Fruit fly (Drosophila melanogaster) whole organism, embryonic: ENCODE results near the gene CG14036.

Source experiments
- Aef1 ChIP-seq: fragments of 200-800 bp; sonication (Bioruptor generic); IDR thresholded peaks from 3 replicates; pipeline ENCODE4 v1.3.6; 2022; ENCODE audit warnings: missing biosample characterization, missing genetic modification characterization
- BEAF-32 ChIP-seq: fragments of 200-800 bp; sonication (Bioruptor generic); optimal IDR thresholded peaks from 3 replicates; lab custom pipeline; 2017; ENCODE audit warnings: missing biosample characterization, missing genetic modification characterization, mild to moderate bottlenecking, moderate library complexity, missing genetic modification reagents
- Bgb ChIP-seq: fragments of 200-800 bp; sonication (Bioruptor generic); IDR thresholded peaks from 2 replicates; pipeline ENCODE4 v1.3.6; 2022; ENCODE audit warnings: missing biosample characterization, missing genetic modification characterization; ENCODE audit not compliant: partially characterized antibody
- CG11723 ChIP-seq: fragments of 200-800 bp; sonication (Bioruptor generic); optimal IDR thresholded peaks from 2 replicates; lab custom pipeline; 2017; ENCODE audit warnings: missing biosample characterization, mild to moderate bottlenecking, missing genetic modification characterization
- CG13287 ChIP-seq: fragments of 200-800 bp; sonication (Bioruptor generic); IDR thresholded peaks from 2 replicates; pipeline ENCODE4 v1.3.6; 2022; ENCODE audit warnings: missing biosample characterization, missing genetic modification characterization; ENCODE audit not compliant: partially characterized antibody
- CG13424 ChIP-seq: fragments of 200-800 bp; sonication (Bioruptor generic); optimal IDR thresholded peaks from 2 replicates; lab custom pipeline; 2019; ENCODE audit warnings: missing biosample characterization, mild to moderate bottlenecking, missing genetic modification characterization, moderate library complexity
- CG15073 ChIP-seq: fragments of 200-800 bp; sonication (Bioruptor generic); optimal IDR thresholded peaks from 2 replicates; lab custom pipeline; 2016; ENCODE audit warnings: missing biosample characterization, missing genetic modification characterization
- CG15479 ChIP-seq: fragments of 200-800 bp; sonication (Bioruptor generic); optimal IDR thresholded peaks from 3 replicates; lab custom pipeline; 2019; ENCODE audit warnings: missing biosample characterization, mild to moderate bottlenecking, missing genetic modification characterization, moderate library complexity
- CG1832 ChIP-seq: fragments of 200-800 bp; sonication (Bioruptor generic); optimal IDR thresholded peaks from 2 replicates; lab custom pipeline; 2017; ENCODE audit warnings: missing biosample characterization, mild to moderate bottlenecking, missing genetic modification characterization, inconsistent platforms
- CG2199 ChIP-seq: fragments of 200-800 bp; sonication (Bioruptor generic); IDR thresholded peaks from 3 replicates; pipeline ENCODE4 v1.3.6; 2022; ENCODE audit warnings: missing biosample characterization, missing genetic modification characterization
- CG31441 ChIP-seq: fragments of 200-800 bp; sonication (Bioruptor generic); IDR thresholded peaks from 2 replicates; pipeline ENCODE4 v1.3.6; 2022; ENCODE audit warnings: missing biosample characterization, missing genetic modification characterization
- CG32772 ChIP-seq: fragments of 200-800 bp; sonication (Bioruptor generic); IDR thresholded peaks from 2 replicates; pipeline ENCODE4 v1.3.6; 2022; ENCODE audit warnings: missing biosample characterization, missing genetic modification characterization
- CG33557 ChIP-seq: fragments of 200-800 bp; sonication (Bioruptor generic); optimal IDR thresholded peaks from 2 replicates; lab custom pipeline; 2019; ENCODE audit warnings: missing biosample characterization, mild to moderate bottlenecking, missing genetic modification characterization, moderate library complexity
- CG3407 ChIP-seq: fragments of 200-800 bp; sonication (Bioruptor generic); optimal IDR thresholded peaks from 2 replicates; lab custom pipeline; 2018; ENCODE audit warnings: missing biosample characterization, mild to moderate bottlenecking, missing genetic modification characterization
- CG34224 ChIP-seq: fragments of 200-800 bp; sonication (Bioruptor generic); IDR thresholded peaks from 3 replicates; pipeline ENCODE4 v1.3.6; 2022; ENCODE audit warnings: missing biosample characterization, missing genetic modification characterization; ENCODE audit not compliant: partially characterized antibody
- CG34376 ChIP-seq: fragments of 200-800 bp; sonication (Bioruptor generic); optimal IDR thresholded peaks from 2 replicates; lab custom pipeline; 2018; ENCODE audit warnings: missing biosample characterization, mild to moderate bottlenecking, missing genetic modification characterization
- CG43689 ChIP-seq: fragments of 200-800 bp; sonication (Bioruptor generic); IDR thresholded peaks from 2 replicates; pipeline ENCODE4 v1.3.6; 2022; ENCODE audit warnings: missing biosample characterization, missing genetic modification characterization
- CG9609 ChIP-seq: fragments of 200-800 bp; sonication (Bioruptor generic); optimal IDR thresholded peaks from 3 replicates; lab custom pipeline; 2016; ENCODE audit warnings: missing biosample characterization, missing genetic modification characterization
- CG9727 ChIP-seq: fragments of 200-800 bp; sonication (Bioruptor generic); optimal IDR thresholded peaks from 3 replicates; lab custom pipeline; 2017; ENCODE audit warnings: missing biosample characterization, mild to moderate bottlenecking, missing genetic modification characterization
- Dll ChIP-seq: fragments of 200-800 bp; sonication (Bioruptor generic); IDR thresholded peaks from 4 replicates; pipeline ENCODE4 v1.3.6; 2022; ENCODE audit warnings: missing biosample characterization, missing genetic modification characterization; ENCODE audit not compliant: partially characterized antibody
- Doc3 ChIP-seq: fragments of 200-800 bp; sonication (Bioruptor generic); IDR thresholded peaks from 3 replicates; pipeline ENCODE4 v1.3.6; 2022; ENCODE audit warnings: missing biosample characterization, missing genetic modification characterization; ENCODE audit not compliant: partially characterized antibody
- E2f2 ChIP-seq: fragments of 200-800 bp; sonication (Bioruptor generic); IDR thresholded peaks from 2 replicates; pipeline ENCODE4 v1.3.6; 2022; ENCODE audit warnings: missing biosample characterization, missing genetic modification characterization
- Fer3 ChIP-seq: fragments of 200-800 bp; sonication (Bioruptor generic); optimal IDR thresholded peaks from 2 replicates; lab custom pipeline; 2018; ENCODE audit warnings: missing biosample characterization, mild to moderate bottlenecking, missing genetic modification characterization, moderate library complexity
- Hr51 ChIP-seq, 2 experiments: fragments of 200-800 bp; sonication (Bioruptor generic); optimal IDR thresholded peaks; 2 replicates in 1 of 2; 3 replicates in 1 of 2; lab custom pipeline; 2016 to 2018; ENCODE audit warnings: missing biosample characterization in 2 of 2, missing genetic modification characterization in 2 of 2, mild to moderate bottlenecking in 1 of 2, moderate library complexity in 1 of 2
- Hsf ChIP-seq: fragments of 200-800 bp; sonication (Bioruptor generic); optimal IDR thresholded peaks from 3 replicates; lab custom pipeline; 2016; ENCODE audit warnings: missing biosample characterization, missing genetic modification characterization
- MBD-R2 ChIP-seq: fragments of 200-800 bp; sonication (Bioruptor generic); IDR thresholded peaks from 2 replicates; pipeline ENCODE4 v1.3.6; 2022; ENCODE audit warnings: missing biosample characterization, missing genetic modification characterization
- Meics ChIP-seq: fragments of 200-800 bp; sonication (Bioruptor generic); optimal IDR thresholded peaks from 2 replicates; lab custom pipeline; 2017; ENCODE audit warnings: missing biosample characterization, mild to moderate bottlenecking, missing genetic modification characterization
- NC2β ChIP-seq: fragments of 200-800 bp; sonication (Bioruptor generic); optimal IDR thresholded peaks from 2 replicates; lab custom pipeline; 2016; ENCODE audit warnings: missing biosample characterization, missing genetic modification characterization
- Rfx ChIP-seq: fragments of 200-800 bp; sonication (Bioruptor generic); IDR thresholded peaks from 2 replicates; pipeline ENCODE4 v1.3.6; 2022; ENCODE audit warnings: missing biosample characterization, missing genetic modification characterization
- Scr ChIP-seq: fragments of 200-800 bp; sonication (Bioruptor generic); IDR thresholded peaks from 2 replicates; pipeline ENCODE4 v1.3.6; 2022; ENCODE audit warnings: missing biosample characterization, missing genetic modification characterization; ENCODE audit not compliant: partially characterized antibody
- Ssrp ChIP-seq: fragments of 200-800 bp; sonication (Bioruptor generic); optimal IDR thresholded peaks from 2 replicates; lab custom pipeline; 2018; ENCODE audit warnings: missing biosample characterization, mild to moderate bottlenecking, missing genetic modification characterization, moderate library complexity
- TFAM ChIP-seq: fragments of 200-800 bp; sonication (Bioruptor generic); optimal IDR thresholded peaks from 2 replicates; lab custom pipeline; 2017; ENCODE audit warnings: missing biosample characterization, missing genetic modification characterization, inconsistent platforms
- Trl ChIP-seq, 3 experiments: fragments of >200 bp in 2 of 3; fragments of 200-800 bp in 1 of 3; sonication (Bioruptor generic) in 1 of 3; optimal IDR thresholded peaks; 2 replicates in 1 of 3; 3 replicates in 2 of 3; lab custom pipeline; 2016 to 2017; ENCODE audit warnings: missing biosample characterization in 1 of 3, missing genetic modification characterization in 1 of 3
- bbx ChIP-seq: fragments of 200-800 bp; sonication (Bioruptor generic); IDR thresholded peaks from 2 replicates; pipeline ENCODE4 v1.3.6; 2022; ENCODE audit warnings: missing biosample characterization, missing genetic modification characterization; ENCODE audit not compliant: partially characterized antibody
- chif ChIP-seq, 2 experiments: fragments of 200-800 bp; sonication (Bioruptor generic); optimal IDR thresholded peaks; 3 replicates each; lab custom pipeline; 2016; ENCODE audit warnings: missing biosample characterization in 2 of 2, missing genetic modification characterization in 2 of 2
- crc ChIP-seq: fragments of 200-800 bp; sonication (Bioruptor generic); optimal IDR thresholded peaks from 2 replicates; lab custom pipeline; 2016; ENCODE audit warnings: missing biosample characterization, missing genetic modification characterization
- crol ChIP-seq: fragments of 200-800 bp; sonication (Bioruptor generic); IDR thresholded peaks from 2 replicates; pipeline ENCODE4 v1.3.6; 2022; ENCODE audit warnings: missing biosample characterization, missing genetic modification characterization
- dm ChIP-seq: fragments of 200-800 bp; sonication (Bioruptor generic); optimal IDR thresholded peaks from 3 replicates; lab custom pipeline; 2016; ENCODE audit warnings: missing biosample characterization, missing genetic modification characterization
- inv ChIP-seq: fragments of 200-800 bp; sonication (Bioruptor generic); IDR thresholded peaks from 2 replicates; pipeline ENCODE4 v1.3.6; 2022; ENCODE audit warnings: missing biosample characterization, missing genetic modification characterization; ENCODE audit not compliant: partially characterized antibody
- kah ChIP-seq: fragments of 200-800 bp; sonication (Bioruptor generic); optimal IDR thresholded peaks from 2 replicates; lab custom pipeline; 2018; ENCODE audit warnings: missing biosample characterization, mild to moderate bottlenecking, missing genetic modification characterization
- otp ChIP-seq: fragments of 200-800 bp; sonication (Bioruptor generic); IDR thresholded peaks from 3 replicates; pipeline ENCODE4, ENCODE4 v1.3.6; 2022; ENCODE audit warnings: missing biosample characterization, missing genetic modification characterization
- peb ChIP-seq: fragments of 200-800 bp; sonication (Bioruptor generic); IDR thresholded peaks from 2 replicates; pipeline ENCODE4 v1.3.6; 2022; ENCODE audit warnings: missing biosample characterization, missing genetic modification characterization
- pfk ChIP-seq: fragments of 200-800 bp; sonication (Bioruptor generic); optimal IDR thresholded peaks from 2 replicates; lab custom pipeline; 2018; ENCODE audit warnings: missing biosample characterization, mild to moderate bottlenecking, missing genetic modification characterization, moderate library complexity
- pzg ChIP-seq: fragments of 200-800 bp; sonication (Bioruptor generic); optimal IDR thresholded peaks from 3 replicates; lab custom pipeline; 2018; ENCODE audit warnings: missing biosample characterization, mild to moderate bottlenecking, missing genetic modification characterization, moderate library complexity
- row ChIP-seq: fragments of 200-800 bp; sonication (Bioruptor generic); IDR thresholded peaks from 3 replicates; pipeline ENCODE4 v1.3.6; 2022; ENCODE audit warnings: missing biosample characterization, missing genetic modification characterization
- sd ChIP-seq: fragments of 200-800 bp; sonication (Bioruptor generic); optimal IDR thresholded peaks from 3 replicates; lab custom pipeline; 2018; ENCODE audit warnings: missing biosample characterization, mild to moderate bottlenecking, missing genetic modification characterization, moderate library complexity
- sqz ChIP-seq: fragments of 200-800 bp; sonication (Bioruptor generic); optimal IDR thresholded peaks from 3 replicates; lab custom pipeline; 2018; ENCODE audit warnings: missing biosample characterization, mild to moderate bottlenecking, missing genetic modification characterization
- unc-4 ChIP-seq: fragments of 200-800 bp; sonication (Bioruptor generic); IDR thresholded peaks from 2 replicates; pipeline ENCODE4 v1.3.6; 2022; ENCODE audit warnings: missing biosample characterization, missing genetic modification characterization; ENCODE audit not compliant: partially characterized antibody
- vnd ChIP-seq: fragments of 200-800 bp; sonication (Bioruptor generic); IDR thresholded peaks from 3 replicates; pipeline ENCODE4 v1.3.6; 2022; ENCODE audit warnings: missing biosample characterization, missing genetic modification characterization; ENCODE audit not compliant: partially characterized antibody

CG14036 gene

dm6 chr2L:5058094-5058493 lies 3.3 kb upstream of the CG14036 start, which contains the start of gene Nepl3:
Gene Nepl3, minus strand, starts transcription at chr2L:5058248.
- TF ChIP-seq CG2199 (GFP tag; lab: Robert Waterston, UW) (no peak), unc-4 (GFP tag; lab: Robert Waterston, UW) (peak; percentile 69), MBD-R2 (peak; percentile 53), CG13424 (tag; lab: Kevin White, UChicago) (no peak), CG9727 (GFP tag; lab: Kevin White, UChicago) (no peak), otp (GFP tag; lab: Robert Waterston, UW) (no peak), bbx (GFP tag; lab: Robert Waterston, UW) (peak; percentile 28; the same call in 1 of the 2 replicates), Hsf (no peak), pfk (GFP tag; lab: Kevin White, UChicago) (no peak), CG15073 (GFP tag; lab: Kevin White, UChicago) (no peak), Hr51 (GFP tag; optimal IDR thresholded peaks at IDR 0.05; lab: Kevin White, UChicago) (no peak), CG34376 (GFP tag; lab: Kevin White, UChicago) (no peak), CG1832 (GFP tag; lab: Kevin White, UChicago) (no peak), CG34224 (peak; percentile 63), Bgb (peak; percentile 47; the same call in 1 of the 2 replicates), Aef1 (GFP tag; lab: Robert Waterston, UW) (no peak), E2f2 (GFP tag; lab: Robert Waterston, UW) (peak; percentile 56; the same call in 1 of the 2 replicates), CG33557 (GFP tag; lab: Kevin White, UChicago) (no peak), Fer3 (tag; lab: Kevin White, UChicago) (no peak), CG32772 (GFP tag; lab: Robert Waterston, UW) (no peak), Doc3 (GFP tag; lab: Robert Waterston, UW) (peak; percentile 65), chif (GFP tag; optimal IDR thresholded peaks at IDR 0.05; lab: Kevin White, UChicago) (no peak), CG3407 (GFP tag; lab: Kevin White, UChicago) (no peak), Dll (GFP tag; lab: Robert Waterston, UW) (peak; percentile 69), CG31441 (GFP tag; lab: Robert Waterston, UW) (no peak), CG9609 (GFP tag; lab: Kevin White, UChicago) (no peak), BEAF-32 (GFP tag; lab: Kevin White, UChicago) (peak; percentile 65), CG43689 (GFP tag; lab: Robert Waterston, UW) (no peak), Ssrp (tag; lab: Kevin White, UChicago) (no peak), Scr (peak; percentile 69), TFAM (no peak), sd (no peak), inv (peak; percentile 23; the same call in 1 of the 2 replicates), CG11723 (GFP tag; lab: Kevin White, UChicago) (no peak), sqz (GFP tag; lab: Kevin White, UChicago) (peak; percentile 12), peb (no peak), Meics (GFP tag; lab: Kevin White, UChicago) (no peak), vnd (GFP tag; lab: Robert Waterston, UW) (peak; percentile 44; the same call in 1 of the 3 replicates), CG13287 (GFP tag; lab: Robert Waterston, UW) (peak; percentile 80), NC2β (no peak), pzg (GFP tag; lab: Kevin White, UChicago) (peak; percentile 28), kah (GFP tag; lab: Kevin White, UChicago) (no peak), Trl (optimal IDR thresholded peaks at IDR 0.05; lab: Kevin White, UChicago) (no peak), Trl (GFP tag; optimal IDR thresholded peaks at IDR 0.05; lab: Kevin White, UChicago) (no peak), dm (no peak), Rfx (GFP tag; lab: Robert Waterston, UW) (no peak), CG15479 (GFP tag; lab: Kevin White, UChicago) (no peak), row (peak; percentile 37; the same call in 2 of the 3 replicates), crc (no peak), crol (GFP tag; lab: Robert Waterston, UW) (no peak)
